Worm (Caenorhabditis elegans) whole organism, L4 larva: Measurements from ENCODE around the gene C30G7.5.

Experiments used
- T26A8.4 ChIP-seq: fragments of 200-800 bp; sonication (Bioruptor generic); IDR thresholded peaks from 2 replicates; pipeline ENCODE4 v1.3.6; 2022; ENCODE audit warnings: missing genetic modification characterization, missing compliant biosample characterization
- arid-1 ChIP-seq: fragments of 200-800 bp; sonication (Bioruptor generic); conservative IDR thresholded peaks from 2 replicates; pipeline ENCODE4 v1.3.6; 2022; ENCODE audit warnings: missing genetic modification reagents, missing genetic modification characterization, missing compliant biosample characterization
- duxl-1 ChIP-seq: sonication (generic microtip); optimal IDR thresholded peaks from 2 replicates; lab custom pipeline; 2016; ENCODE audit warnings: mild to moderate bottlenecking, missing genetic modification characterization, moderate library complexity, missing compliant biosample characterization; ENCODE audit not compliant: poor library complexity
- nhr-77 ChIP-seq: fragments of 150-350 bp; optimal IDR thresholded peaks from 2 replicates; lab custom pipeline; 2014; ENCODE audit warnings: missing biosample characterization, missing genetic modification characterization
- set-16 ChIP-seq: fragments of 200-800 bp; sonication (Bioruptor generic); IDR thresholded peaks from 2 replicates; pipeline ENCODE4 v1.3.6; 2022; ENCODE audit warnings: missing genetic modification reagents, missing genetic modification characterization, missing compliant biosample characterization
- unc-39 ChIP-seq: sonication (generic microtip); optimal IDR thresholded peaks from 2 replicates; lab custom pipeline; 2017; ENCODE audit warnings: missing biosample characterization, missing genetic modification characterization
- zip-11 ChIP-seq: fragments of 200-800 bp; sonication (Bioruptor generic); IDR thresholded peaks from 2 replicates; pipeline ENCODE4 v1.3.6; 2022; ENCODE audit warnings: missing genetic modification characterization, missing compliant biosample characterization

ce11 chrV:15000055-15000704, 45.6 kb upstream of the C30G7.5 start, which contains the start of gene rps-16:
- TF ChIP-seq nhr-77 (tag; lab: Kevin White, UChicago) (no peak), set-16 (GFP tag; lab: Robert Waterston, UW) (peak; percentile 40; the same call in 1 of the 2 replicates), zip-11 (no peak), arid-1 (GFP tag; lab: Robert Waterston, UW) (no peak), duxl-1 (no peak), T26A8.4 (0 out of 2 replicates have a peak, but pooled peaks have one; percentile 19), unc-39 (tag; lab: Kevin White, UChicago) (no peak)
